Worm (Caenorhabditis elegans): ENCODE data around the gene rgs-6.

Gene rgs-6

DNA sequence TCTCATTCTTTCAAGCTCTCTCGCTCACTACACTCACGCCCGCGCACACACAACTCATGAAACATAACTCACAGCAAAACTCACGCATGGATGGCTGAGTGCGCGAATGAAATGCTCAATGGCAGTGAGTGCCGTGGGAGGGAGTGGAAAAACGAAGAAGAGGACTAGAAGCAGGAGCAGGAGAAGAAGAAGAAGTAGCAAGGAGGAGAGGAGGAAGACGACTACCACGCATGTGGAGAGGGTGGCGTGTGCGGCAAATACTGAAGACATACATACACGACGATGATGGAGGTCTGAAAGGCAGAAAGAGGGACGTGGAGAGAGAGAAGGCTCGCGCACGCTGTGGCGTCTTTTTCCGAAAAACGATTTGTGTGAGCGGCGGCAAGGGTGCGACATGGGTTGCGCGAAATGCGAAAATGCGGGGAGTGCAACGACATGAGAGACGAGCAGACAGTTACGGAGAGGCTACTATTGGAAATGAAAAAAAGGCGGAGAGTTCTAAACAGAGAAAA, 4.6 kb downstream of the rgs-6 start (continued):
- TF ChIP-seq lin-14 (GFP tag; optimal IDR thresholded peaks at IDR 0.05): peak; percentile 92
- TF ChIP-seq tbx-2 (tag; optimal IDR thresholded peaks at IDR 0.05): peak; percentile 79
- peak; percentile 80 for TF ChIP-seq nhr-47 (tag; optimal IDR thresholded peaks at IDR 0.05)
- peak; percentile 26 for TF ChIP-seq irx-1 (tag; optimal IDR thresholded peaks at IDR 0.05)
- peak; percentile 27 for TF ChIP-seq lir-3 (tag; optimal IDR thresholded peaks at IDR 0.05; ENCODE audit: poor library complexity)
- TF ChIP-seq fkh-10 (GFP tag; optimal IDR thresholded peaks at IDR 0.05): peak; percentile 72
- TF ChIP-seq vab-15 (tag; optimal IDR thresholded peaks at IDR 0.05): no peak
- TF ChIP-seq C16A3.4 (tag; optimal IDR thresholded peaks at IDR 0.05): peak; percentile 27
- no peak for TF ChIP-seq pqm-1 (tag; optimal IDR thresholded peaks at IDR 0.05)
- no peak for TF ChIP-seq aly-2 (tag; optimal IDR thresholded peaks at IDR 0.05)
- no peak for TF ChIP-seq nhr-28 (tag; optimal IDR thresholded peaks at IDR 0.05)
- TF ChIP-seq fos-1 (tag; optimal IDR thresholded peaks at IDR 0.05): peak; percentile 35
- TF ChIP-seq xbp-1 (tag; optimal IDR thresholded peaks at IDR 0.05): peak; percentile 54
- TF ChIP-seq nhr-85 (tag): no peak
- no peak for TF ChIP-seq lin-39 (tag; optimal IDR thresholded peaks at IDR 0.05)
- no peak for TF ChIP-seq mef-2 (tag; optimal IDR thresholded peaks at IDR 0.05)
- TF ChIP-seq zag-1 (tag; optimal IDR thresholded peaks at IDR 0.05): no peak
- TF ChIP-seq nhr-76 (tag; optimal IDR thresholded peaks at IDR 0.05): no peak

DNA sequence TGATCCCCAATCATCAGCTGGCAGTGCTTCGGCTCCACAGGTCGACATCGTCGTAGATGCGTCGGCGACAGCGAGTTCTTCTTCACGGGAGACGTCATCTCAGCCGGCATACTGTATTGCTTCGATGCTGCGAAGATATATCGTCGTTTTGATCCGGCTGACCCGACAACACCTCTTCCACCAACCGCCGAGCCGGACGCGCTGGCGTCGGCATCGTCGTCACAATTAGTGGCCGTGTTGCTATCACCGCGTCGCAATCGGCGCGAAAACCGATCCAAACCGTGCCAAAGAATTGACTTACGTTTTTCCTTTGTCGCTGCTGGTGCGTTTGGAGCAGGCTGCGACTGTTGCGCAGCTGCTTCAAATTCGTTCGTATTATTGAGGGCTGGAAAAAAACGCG, 7.4 kb downstream of the rgs-6 start:
- TF ChIP-seq C04F5.9 (tag; optimal IDR thresholded peaks at IDR 0.05) (no peak), nhr-47 (tag; optimal IDR thresholded peaks at IDR 0.05) (no peak), jun-1 (tag; optimal IDR thresholded peaks at IDR 0.05) (no peak), nhr-90 (tag; optimal IDR thresholded peaks at IDR 0.05; ENCODE audit: poor library complexity) (no peak), lsy-2 (tag; optimal IDR thresholded peaks at IDR 0.05) (no peak), lin-13 (GFP tag; optimal IDR thresholded peaks at IDR 0.05) (no peak), ama-1 (optimal IDR thresholded peaks at IDR 0.05) (no peak), efl-1 (optimal IDR thresholded peaks at IDR 0.05) (no peak), efl-1 (GFP tag; optimal IDR thresholded peaks at IDR 0.05 in 1 of 2) (no peak), nhr-237 (tag; optimal IDR thresholded peaks at IDR 0.05) (no peak), hlh-17 (GFP tag; optimal IDR thresholded peaks at IDR 0.05; ENCODE audit: borderline replicate concordance) (no peak), lin-39 (tag; optimal IDR thresholded peaks at IDR 0.05) (no peak), aha-1 (tag; optimal IDR thresholded peaks at IDR 0.05) (no peak)

DNA sequence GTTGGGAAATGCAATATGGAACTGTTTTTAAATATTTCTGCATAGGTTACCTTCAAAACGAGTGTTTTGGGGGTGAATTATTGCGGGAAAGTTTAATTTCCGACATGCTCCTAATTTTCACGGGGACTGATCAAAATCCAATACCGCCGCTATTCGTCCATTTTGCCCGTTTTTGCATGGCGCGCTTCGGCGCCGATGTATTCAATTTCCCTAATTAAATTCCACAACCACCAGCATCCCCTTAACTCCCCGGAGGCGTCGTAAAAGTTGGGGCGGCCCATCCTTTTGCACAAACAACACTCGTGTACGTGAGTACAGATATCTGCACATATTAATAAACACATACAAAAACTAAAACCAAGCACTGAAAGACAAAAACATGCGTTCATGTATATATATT, 9.0 kb downstream of the rgs-6 start:
- TF ChIP-seq mab-9 (GFP tag; IDR thresholded peaks at IDR 0.05) (no peak), mep-1 (tag; optimal IDR thresholded peaks at IDR 0.05) (no peak), unc-86 (tag; optimal IDR thresholded peaks at IDR 0.05) (no peak), ceh-63 (GFP tag; optimal IDR thresholded peaks at IDR 0.05) (peak; percentile 27), fkh-8 (tag; optimal IDR thresholded peaks at IDR 0.05) (no peak), lin-14 (GFP tag; optimal IDR thresholded peaks at IDR 0.05) (peak; percentile 54), nhr-19 (GFP tag; conservative IDR thresholded peaks at IDR 0.05) (no peak), elt-3 (tag; optimal IDR thresholded peaks at IDR 0.05) (no peak), sup-37 (GFP tag; optimal IDR thresholded peaks at IDR 0.05) (no peak), unc-30 (tag; optimal IDR thresholded peaks at IDR 0.05) (no peak), hlh-4 (tag; optimal IDR thresholded peaks at IDR 0.05) (no peak), irx-1 (tag; optimal IDR thresholded peaks at IDR 0.05) (no peak), Y116A8C.19 (tag; optimal IDR thresholded peaks at IDR 0.05; ENCODE audit: borderline replicate concordance) (no peak)

DNA sequence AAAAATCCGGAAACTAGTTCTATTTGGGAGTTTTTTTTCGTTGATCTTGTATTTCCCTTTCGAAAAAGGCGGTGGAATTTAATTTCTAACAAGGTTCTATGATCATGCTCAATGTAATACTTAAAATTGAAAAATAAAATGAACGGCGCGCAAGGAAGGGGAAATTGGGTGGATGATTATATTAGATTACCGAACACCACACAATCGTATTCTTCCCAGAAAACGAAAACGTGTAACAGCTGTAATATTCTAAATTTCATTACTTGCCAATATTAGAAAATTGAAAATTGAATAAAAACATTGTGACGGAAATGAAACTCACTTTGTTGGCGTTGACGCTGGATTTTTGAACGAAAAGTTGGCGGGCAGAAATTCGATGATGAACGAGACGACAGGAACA, 9.8 kb downstream of the rgs-6 start:
- TF ChIP-seq nhr-47 (tag; optimal IDR thresholded peaks at IDR 0.05) (peak; percentile 27), tbx-2 (tag; optimal IDR thresholded peaks at IDR 0.05) (no peak), elt-3 (tag; optimal IDR thresholded peaks at IDR 0.05) (no peak), vab-15 (tag; optimal IDR thresholded peaks at IDR 0.05) (no peak), nhr-237 (tag; optimal IDR thresholded peaks at IDR 0.05) (no peak), alr-1 (tag; optimal IDR thresholded peaks at IDR 0.05; ENCODE audit: borderline replicate concordance) (no peak), lir-3 (tag; optimal IDR thresholded peaks at IDR 0.05; ENCODE audit: poor library complexity) (no peak), mab-9 (GFP tag; IDR thresholded peaks at IDR 0.05) (no peak), pag-3 (tag; optimal IDR thresholded peaks at IDR 0.05; ENCODE audit: borderline replicate concordance, insufficient read depth) (no peak), efl-3 (GFP tag; optimal IDR thresholded peaks at IDR 0.05) (no peak), nhr-71 (tag; optimal IDR thresholded peaks at IDR 0.05) (peak; percentile 12), ceh-63 (GFP tag; optimal IDR thresholded peaks at IDR 0.05) (no peak), fkh-8 (tag; optimal IDR thresholded peaks at IDR 0.05) (no peak), lin-35 (GFP tag; optimal IDR thresholded peaks at IDR 0.05) (no peak), efl-1 (optimal IDR thresholded peaks at IDR 0.05) (no peak), efl-1 (GFP tag; optimal IDR thresholded peaks at IDR 0.05 in 1 of 2) (no peak), elt-2 (tag; optimal IDR thresholded peaks at IDR 0.05) (no peak), ceh-8 (GFP tag; optimal IDR thresholded peaks at IDR 0.05) (no peak), nhr-11 (tag; optimal IDR thresholded peaks at IDR 0.05) (no peak)
